Worm (Caenorhabditis elegans): ENCODE data around the gene T19H5.6.

DNA sequence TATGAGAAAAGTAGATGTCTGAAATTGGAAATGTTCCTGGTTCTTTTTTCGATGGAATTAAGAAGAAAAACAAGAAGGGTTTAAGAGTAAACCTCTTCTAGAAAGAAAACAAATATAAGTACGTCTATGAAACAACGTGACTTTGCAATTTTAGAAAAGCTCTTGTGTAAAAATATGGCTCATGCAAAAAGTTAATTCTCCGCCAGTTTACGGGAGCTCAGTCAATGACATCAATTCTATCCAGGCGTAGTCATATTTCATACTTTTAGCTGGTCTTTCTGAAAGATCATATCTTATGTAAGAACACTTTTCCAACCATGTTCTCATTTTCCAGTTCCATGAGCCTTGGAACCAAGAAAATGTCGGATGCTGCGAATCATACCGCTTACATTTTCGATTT, 19.9 kb upstream of the T19H5.6 start:
- TF ChIP-seq him-1 (tag; optimal IDR thresholded peaks at IDR 0.05) (no peak), W03F9.2 (tag; optimal IDR thresholded peaks at IDR 0.05) (no peak), dao-5 (tag; optimal IDR thresholded peaks at IDR 0.05) (no peak)
